Worm (Caenorhabditis elegans) whole organism, young adult: ENCODE results near the gene R02E4.1.

Experiments used
- B0019.2 ChIP-seq: fragments of 200-800 bp; sonication (Bioruptor generic); conservative IDR thresholded peaks from 2 replicates; pipeline ENCODE4 v1.3.6; 2022; ENCODE audit warnings: missing genetic modification reagents, missing genetic modification characterization, missing compliant biosample characterization
- B0261.1 ChIP-seq: sonication (generic microtip); optimal IDR thresholded peaks from 2 replicates; lab custom pipeline; 2016; ENCODE audit warnings: mild to moderate bottlenecking, missing genetic modification characterization, moderate library complexity, missing compliant biosample characterization
- C17E4.6 ChIP-seq: fragments of 200-800 bp; sonication (Bioruptor generic); IDR thresholded peaks from 2 replicates; pipeline ENCODE4 v1.3.6; 2022; ENCODE audit warnings: missing genetic modification reagents, missing genetic modification characterization, missing compliant biosample characterization
- D2030.7 ChIP-seq: fragments of 200-800 bp; sonication (Bioruptor generic); IDR thresholded peaks from 2 replicates; pipeline ENCODE4 v1.3.6; 2022; ENCODE audit warnings: missing genetic modification reagents, missing genetic modification characterization, missing compliant biosample characterization
- F52B5.7 ChIP-seq: sonication (generic microtip); optimal IDR thresholded peaks from 2 replicates; lab custom pipeline; 2016; ENCODE audit warnings: mild to moderate bottlenecking, missing genetic modification characterization, missing compliant biosample characterization
- F55B11.4 ChIP-seq: sonication (generic microtip); optimal IDR thresholded peaks from 2 replicates; lab custom pipeline; 2016; ENCODE audit warnings: missing compliant biosample characterization, missing genetic modification characterization, borderline replicate concordance; ENCODE audit not compliant: insufficient read depth
- F57A8.1 ChIP-seq: fragments of 200-800 bp; sonication (Bioruptor generic); optimal IDR thresholded peaks from 2 replicates; lab custom pipeline; 2018; ENCODE audit warnings: mild to moderate bottlenecking, missing genetic modification characterization, moderate library complexity, missing compliant biosample characterization
- K12H6.12 ChIP-seq: fragments of 200-800 bp; sonication (Bioruptor generic); optimal IDR thresholded peaks from 2 replicates; lab custom pipeline; 2018; ENCODE audit warnings: mild to moderate bottlenecking, missing genetic modification characterization, missing compliant biosample characterization
- Y53G8AR.9 ChIP-seq: fragments of 200-800 bp; sonication (Bioruptor generic); conservative IDR thresholded peaks from 2 replicates; pipeline ENCODE4 v1.3.6; 2022; ENCODE audit warnings: missing genetic modification reagents, missing genetic modification characterization, missing compliant biosample characterization
- Y95B8A.8 ChIP-seq: fragments of 200-800 bp; sonication (Bioruptor generic); IDR thresholded peaks from 2 replicates; pipeline ENCODE4 v1.3.6; 2022; ENCODE audit warnings: missing genetic modification reagents, missing genetic modification characterization, missing compliant biosample characterization
- aptf-3 ChIP-seq: fragments of 200-800 bp; sonication (Bioruptor generic); IDR thresholded peaks from 2 replicates; pipeline ENCODE4 v1.3.6; 2022; ENCODE audit warnings: missing genetic modification characterization, missing compliant biosample characterization
- atf-7 ChIP-seq: sonication (generic microtip); optimal IDR thresholded peaks from 2 replicates; lab custom pipeline; 2017; ENCODE audit warnings: mild to moderate bottlenecking, missing genetic modification characterization, missing compliant biosample characterization
- athp-1 ChIP-seq: sonication (generic microtip); optimal IDR thresholded peaks from 2 replicates; lab custom pipeline; 2017; ENCODE audit warnings: mild to moderate bottlenecking, missing genetic modification characterization, missing compliant biosample characterization
- attf-3 ChIP-seq: fragments of 200-800 bp; sonication (Bioruptor generic); conservative IDR thresholded peaks from 2 replicates; pipeline ENCODE4 v1.3.6; 2022; ENCODE audit warnings: missing genetic modification reagents, missing genetic modification characterization, missing compliant biosample characterization
- bed-1 ChIP-seq: fragments of 200-800 bp; sonication (Bioruptor generic); IDR thresholded peaks from 2 replicates; pipeline ENCODE4 v1.3.6; 2022; ENCODE audit warnings: missing genetic modification reagents, missing genetic modification characterization, missing compliant biosample characterization
- bed-2 ChIP-seq: fragments of 200-800 bp; sonication (Bioruptor generic); IDR thresholded peaks from 2 replicates; pipeline ENCODE4 v1.3.6; 2022; ENCODE audit warnings: missing genetic modification reagents, missing genetic modification characterization, missing compliant biosample characterization
- ceh-40 ChIP-seq: fragments of 200-800 bp; sonication (Bioruptor generic); IDR thresholded peaks from 2 replicates; pipeline ENCODE4 v1.3.6; 2022; ENCODE audit warnings: missing genetic modification characterization, missing compliant biosample characterization
- ceh-58 ChIP-seq: fragments of 200-800 bp; sonication (Bioruptor generic); IDR thresholded peaks from 2 replicates; pipeline ENCODE4 v1.3.6; 2022; ENCODE audit warnings: missing genetic modification characterization, missing compliant biosample characterization
- ceh-91 ChIP-seq: fragments of 200-800 bp; sonication (Bioruptor generic); IDR thresholded peaks from 2 replicates; pipeline ENCODE4 v1.3.6; 2022; ENCODE audit warnings: missing genetic modification reagents, missing genetic modification characterization, missing compliant biosample characterization
- chd-7 ChIP-seq: sonication (generic microtip); optimal IDR thresholded peaks from 2 replicates; lab custom pipeline; 2016; ENCODE audit warnings: mild to moderate bottlenecking, missing genetic modification characterization, moderate library complexity, missing compliant biosample characterization
- die-1 ChIP-seq: sonication (generic microtip); optimal IDR thresholded peaks from 2 replicates; lab custom pipeline; 2016; ENCODE audit warnings: missing genotype, mild to moderate bottlenecking, missing genetic modification characterization, missing compliant biosample characterization
- dpff-1 ChIP-seq: sonication (generic microtip); optimal IDR thresholded peaks from 2 replicates; lab custom pipeline; 2017; ENCODE audit warnings: mild to moderate bottlenecking, missing genetic modification characterization, missing compliant biosample characterization
- egl-44 ChIP-seq: fragments of 200-800 bp; sonication (Bioruptor generic); IDR thresholded peaks from 2 replicates; pipeline ENCODE4 v1.3.6; 2022; ENCODE audit warnings: missing genetic modification reagents, missing genetic modification characterization, missing compliant biosample characterization
- egrh-3 ChIP-seq: fragments of 200-800 bp; sonication (Bioruptor generic); IDR thresholded peaks from 2 replicates; pipeline ENCODE4 v1.3.6; 2022; ENCODE audit warnings: missing genetic modification reagents, missing genetic modification characterization, missing compliant biosample characterization
- ekl-4 ChIP-seq: fragments of 200-800 bp; sonication (Bioruptor generic); IDR thresholded peaks from 2 replicates; pipeline ENCODE4 v1.3.6; 2022; ENCODE audit warnings: missing genetic modification reagents, missing genetic modification characterization, missing compliant biosample characterization
- gei-17 ChIP-seq: fragments of 200-800 bp; sonication (Bioruptor generic); optimal IDR thresholded peaks from 2 replicates; lab custom pipeline; 2018; ENCODE audit warnings: mild to moderate bottlenecking, missing genetic modification characterization, missing compliant biosample characterization
- him-1 ChIP-seq: sonication (generic microtip); optimal IDR thresholded peaks from 2 replicates; lab custom pipeline; 2016; ENCODE audit warnings: missing genotype, missing genetic modification reagents, missing genetic modification characterization, missing compliant biosample characterization
- hmg-20 ChIP-seq: fragments of 200-800 bp; sonication (Bioruptor generic); IDR thresholded peaks from 2 replicates; pipeline ENCODE4 v1.3.6; 2022; ENCODE audit warnings: missing genetic modification reagents, missing genetic modification characterization, missing compliant biosample characterization
- lag-1 ChIP-seq: fragments of 200-800 bp; sonication (Bioruptor generic); IDR thresholded peaks from 2 replicates; pipeline ENCODE4 v1.3.6; 2022; ENCODE audit warnings: missing genetic modification reagents, missing genetic modification characterization, missing compliant biosample characterization
- let-526 ChIP-seq: fragments of 200-800 bp; sonication (Bioruptor generic); IDR thresholded peaks from 2 replicates; pipeline ENCODE4 v1.3.6; 2022; ENCODE audit warnings: missing genetic modification reagents, missing genetic modification characterization, missing compliant biosample characterization
- lin-40 ChIP-seq: sonication (generic microtip); optimal IDR thresholded peaks from 2 replicates; lab custom pipeline; 2016; ENCODE audit warnings: missing genetic modification characterization, mild to moderate bottlenecking, missing compliant biosample characterization, missing genotype, missing genetic modification reagents
- lin-54 ChIP-seq: fragments of 200-800 bp; sonication (Bioruptor generic); optimal IDR thresholded peaks from 2 replicates; lab custom pipeline; 2018; ENCODE audit warnings: mild to moderate bottlenecking, missing genetic modification characterization, missing compliant biosample characterization
- lir-1 ChIP-seq: fragments of 200-800 bp; sonication (Bioruptor generic); conservative IDR thresholded peaks from 2 replicates; pipeline ENCODE4 v1.3.6; 2022; ENCODE audit warnings: missing genetic modification reagents, missing genetic modification characterization, missing compliant biosample characterization
- madf-10 ChIP-seq: sonication (generic microtip); optimal IDR thresholded peaks from 2 replicates; lab custom pipeline; 2016; ENCODE audit warnings: mild to moderate bottlenecking, missing genetic modification characterization, missing compliant biosample characterization
- madf-3 ChIP-seq: fragments of 200-800 bp; sonication (Bioruptor generic); IDR thresholded peaks from 2 replicates; pipeline ENCODE4 v1.3.6; 2022; ENCODE audit warnings: missing genetic modification reagents, missing genetic modification characterization, missing compliant biosample characterization
- mcd-1 ChIP-seq: fragments of 200-800 bp; sonication (Bioruptor generic); IDR thresholded peaks from 2 replicates; pipeline ENCODE4 v1.3.6; 2022; ENCODE audit warnings: missing genetic modification reagents, missing genetic modification characterization, missing compliant biosample characterization
- mxl-1 ChIP-seq: sonication (generic microtip); optimal IDR thresholded peaks from 2 replicates; lab custom pipeline; 2016; ENCODE audit warnings: missing genetic modification characterization, missing compliant biosample characterization
- nfya-1 ChIP-seq: sonication (generic microtip); optimal IDR thresholded peaks from 2 replicates; lab custom pipeline; 2017; ENCODE audit warnings: antibody characterized with exemption, missing compliant biosample characterization, missing genetic modification characterization, borderline replicate concordance; ENCODE audit not compliant: insufficient read depth
- nhr-120 ChIP-seq: fragments of 200-800 bp; sonication (Bioruptor generic); IDR thresholded peaks from 2 replicates; pipeline ENCODE4 v1.3.6; 2022; ENCODE audit warnings: missing genetic modification characterization, missing compliant biosample characterization
- nhr-27 ChIP-seq: fragments of 200-800 bp; sonication (Bioruptor generic); optimal IDR thresholded peaks from 2 replicates; lab custom pipeline; 2018; ENCODE audit warnings: mild to moderate bottlenecking, missing genetic modification characterization, moderate library complexity, missing compliant biosample characterization
- rcor-1 ChIP-seq: fragments of 200-800 bp; sonication (Bioruptor generic); IDR thresholded peaks from 2 replicates; pipeline ENCODE4 v1.3.6; 2022; ENCODE audit warnings: missing genetic modification reagents, missing genetic modification characterization, missing compliant biosample characterization
- repo-1 ChIP-seq: sonication (generic microtip); optimal IDR thresholded peaks from 2 replicates; lab custom pipeline; 2017; ENCODE audit warnings: mild to moderate bottlenecking, missing genetic modification characterization, missing compliant biosample characterization
- unc-130 ChIP-seq: sonication (generic microtip); optimal IDR thresholded peaks from 2 replicates; lab custom pipeline; 2016; ENCODE audit warnings: missing genetic modification reagents, missing genetic modification characterization, missing compliant biosample characterization
- xnd-1 ChIP-seq: sonication (generic microtip); optimal IDR thresholded peaks from 2 replicates; lab custom pipeline; 2016; ENCODE audit warnings: missing genotype, missing genetic modification reagents, missing genetic modification characterization, missing compliant biosample characterization
- zim-3 ChIP-seq: sonication (generic microtip); optimal IDR thresholded peaks from 2 replicates; lab custom pipeline; 2017; ENCODE audit warnings: mild to moderate bottlenecking, missing genetic modification characterization, moderate library complexity, missing compliant biosample characterization
- ztf-18 ChIP-seq: sonication (generic microtip); optimal IDR thresholded peaks from 2 replicates; lab custom pipeline; 2016; ENCODE audit warnings: missing genotype, mild to moderate bottlenecking, missing genetic modification characterization, missing compliant biosample characterization
- ztf-28 ChIP-seq: fragments of 200-800 bp; sonication (Bioruptor generic); IDR thresholded peaks from 2 replicates; pipeline ENCODE4 v1.3.6; 2022; ENCODE audit warnings: missing genetic modification reagents, missing genetic modification characterization, missing compliant biosample characterization
- ztf-3 ChIP-seq: fragments of 200-800 bp; sonication (Bioruptor generic); optimal IDR thresholded peaks from 2 replicates; lab custom pipeline; 2018; ENCODE audit warnings: mild to moderate bottlenecking, missing genetic modification characterization, missing compliant biosample characterization
- ztf-6 ChIP-seq: fragments of 200-800 bp; sonication (Bioruptor generic); IDR thresholded peaks from 2 replicates; pipeline ENCODE4 v1.3.6; 2022; ENCODE audit warnings: missing genetic modification reagents, missing genetic modification characterization, missing compliant biosample characterization

The R02E4.1 gene

DNA sequence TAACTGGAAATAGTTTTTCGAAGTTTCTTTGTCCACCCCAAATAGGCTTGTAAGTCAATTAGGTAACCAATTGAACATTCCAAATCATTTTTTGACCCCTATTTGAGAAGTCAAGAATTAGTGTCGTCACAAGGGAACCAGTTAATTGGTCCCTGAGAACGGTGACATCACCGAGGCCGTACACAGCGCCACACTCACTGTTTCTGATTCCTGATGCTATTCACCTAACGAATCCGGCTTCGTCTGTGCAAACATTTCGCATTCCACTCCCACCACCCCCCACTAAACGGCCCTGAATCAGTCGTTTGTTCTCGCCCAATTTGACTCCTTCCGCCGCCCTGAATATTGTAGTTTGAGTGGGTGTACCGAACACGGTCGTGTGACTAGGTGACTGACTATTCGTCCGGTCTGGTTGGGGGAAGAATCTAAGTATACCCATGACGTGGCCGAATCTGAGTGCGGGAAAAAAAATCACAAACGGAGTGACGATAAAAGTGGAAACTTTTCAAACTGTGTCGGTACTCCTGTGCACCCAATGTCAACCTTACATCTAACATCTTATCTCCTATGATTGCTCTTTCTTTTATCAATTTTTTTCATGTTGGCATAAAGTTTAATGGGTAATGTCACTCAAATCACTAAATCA, 39.9 kb upstream of the R02E4.1 start (continued):
- TF ChIP-seq F55B11.4 (no peak), ceh-58 (GFP tag; lab: Robert Waterston, UW) (no peak), madf-10 (no peak), hmg-20 (no peak), die-1 (tag; lab: Kevin White, UChicago) (no peak), zim-3 (tag; lab: Kevin White, UChicago) (no peak), athp-1 (tag; lab: Kevin White, UChicago) (no peak), ztf-28 (GFP tag; lab: Robert Waterston, UW) (no peak), repo-1 (tag; lab: Kevin White, UChicago) (no peak), xnd-1 (no peak), B0261.1 (no peak), let-526 (GFP tag; lab: Robert Waterston, UW) (no peak), bed-1 (no peak), ztf-3 (no peak), C17E4.6 (no peak), gei-17 (GFP tag; lab: Kevin White, UChicago) (no peak), dpff-1 (tag; lab: Kevin White, UChicago) (no peak), K12H6.12 (tag; lab: Kevin White, UChicago) (peak; percentile 18), lag-1 (GFP tag; lab: Robert Waterston, UW) (no peak), F52B5.7 (tag; lab: Kevin White, UChicago) (no peak), egl-44 (GFP tag; lab: Robert Waterston, UW) (no peak), nfya-1 (tag; lab: Kevin White, UChicago) (no peak), ceh-40 (peak; percentile 38; the same call in 1 of the 2 replicates), atf-7 (tag; lab: Kevin White, UChicago) (peak; percentile 8), attf-3 (GFP tag; lab: Robert Waterston, UW) (no peak), F57A8.1 (GFP tag; lab: Kevin White, UChicago) (no peak), lir-1 (no peak), D2030.7 (no peak), nhr-27 (tag; lab: Kevin White, UChicago) (no peak), mxl-1 (tag; lab: Kevin White, UChicago) (no peak), madf-3 (no peak), ceh-91 (GFP tag; lab: Robert Waterston, UW) (no peak), rcor-1 (GFP tag; lab: Robert Waterston, UW) (no peak), aptf-3 (GFP tag; lab: Robert Waterston, UW) (no peak), Y95B8A.8 (GFP tag; lab: Robert Waterston, UW) (no peak; the same call in 1 of the 2 replicates), Y53G8AR.9 (no peak), chd-7 (tag; lab: Kevin White, UChicago) (no peak), ekl-4 (GFP tag; lab: Robert Waterston, UW) (no peak), bed-2 (GFP tag; lab: Robert Waterston, UW) (no peak), egrh-3 (0 out of 2 replicates have a peak, but pooled peaks have one; percentile 10), ztf-6 (GFP tag; lab: Robert Waterston, UW) (no peak), ztf-18 (tag; lab: Kevin White, UChicago) (no peak), lin-40 (tag; lab: Kevin White, UChicago) (no peak), lin-54 (GFP tag; lab: Kevin White, UChicago) (no peak), nhr-120 (GFP tag; lab: Robert Waterston, UW) (no peak), B0019.2 (GFP tag; lab: Robert Waterston, UW) (no peak), him-1 (tag; lab: Kevin White, UChicago) (no peak), unc-130 (no peak), mcd-1 (GFP tag; lab: Robert Waterston, UW) (0 out of 2 replicates have a peak, but pooled peaks have one; percentile 9)
